Worm (Caenorhabditis elegans): ENCODE measurements around the gene T01C1.4.

Gene T01C1.4

DNA sequence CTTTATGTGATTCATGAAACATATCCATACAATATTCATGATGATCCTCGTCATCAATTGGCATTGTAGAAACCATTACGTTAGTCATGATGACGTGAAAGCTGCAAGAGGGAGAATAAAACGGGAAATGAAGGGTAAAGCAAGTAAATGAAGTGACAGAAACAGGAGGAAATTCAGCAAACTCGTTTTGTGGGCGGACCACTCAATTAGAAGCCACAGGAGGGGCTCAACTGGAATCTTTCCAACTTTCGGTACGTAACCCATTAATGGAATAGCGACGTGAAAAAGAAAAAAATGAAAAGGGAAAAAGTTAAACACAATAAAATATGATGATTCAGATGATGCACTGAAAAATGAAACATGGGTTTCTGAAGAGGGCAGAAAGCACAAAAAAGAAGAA is at the start of gene T01C1.4:
T01C1.4 (minus strand) TSS at position 101 of the 400 bp plus-strand sequence.
- no peak for TF ChIP-seq him-1 (tag; optimal IDR thresholded peaks at IDR 0.05)

DNA sequence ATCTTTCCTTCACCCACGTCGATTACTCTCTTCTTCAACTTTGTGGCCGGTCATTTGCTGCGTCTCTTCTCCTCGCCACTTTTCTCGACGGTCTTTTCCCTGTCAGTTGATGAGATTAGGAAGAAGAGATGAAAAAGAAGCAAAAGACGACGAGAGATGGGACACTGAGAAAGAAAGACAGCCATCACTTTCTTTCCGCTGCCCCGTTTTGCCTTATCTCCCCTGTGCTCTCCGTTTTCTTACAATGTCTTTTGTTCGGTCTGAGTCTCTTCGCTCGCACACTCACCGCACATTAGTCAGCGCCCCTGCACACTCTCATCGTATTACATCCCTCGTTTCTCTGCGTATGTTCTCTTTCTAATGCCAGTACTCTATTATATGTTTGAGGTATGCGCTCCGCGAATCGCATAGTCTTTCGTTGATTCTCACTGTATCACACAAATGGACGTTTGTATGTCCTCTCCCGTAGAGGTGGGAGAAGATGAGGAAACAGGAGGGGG is 49.3 kb upstream of the T01C1.4 start:
- TF ChIP-seq W03F9.2 (tag; optimal IDR thresholded peaks at IDR 0.05) (peak; percentile 20), him-1 (tag; optimal IDR thresholded peaks at IDR 0.05) (peak; percentile 86), dao-5 (tag; optimal IDR thresholded peaks at IDR 0.05) (peak; percentile 85)

DNA sequence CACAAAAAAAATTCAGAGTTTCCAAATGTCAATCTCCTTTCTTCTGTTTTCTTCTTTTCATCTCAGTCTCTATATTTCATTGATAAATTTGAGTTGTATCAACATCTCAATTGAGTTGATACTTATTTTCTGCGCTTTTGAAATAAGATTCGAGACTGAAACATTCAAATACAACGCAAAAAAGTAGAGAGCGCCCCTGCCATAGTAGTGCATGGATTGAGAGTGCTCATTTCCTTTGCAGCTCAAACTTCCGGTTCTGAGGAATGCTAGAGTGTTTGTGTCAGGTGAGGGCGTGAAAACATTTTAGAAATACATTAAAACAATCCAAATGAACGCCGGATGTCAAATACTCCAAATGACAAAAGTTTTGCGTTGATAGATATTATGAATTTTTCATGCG is 46.5 kb upstream of the T01C1.4 start:
- TF ChIP-seq W03F9.2 (tag; optimal IDR thresholded peaks at IDR 0.05), result no peak
- TF ChIP-seq him-1 (tag; optimal IDR thresholded peaks at IDR 0.05), result no peak
- TF ChIP-seq dao-5 (tag; optimal IDR thresholded peaks at IDR 0.05), result no peak

DNA sequence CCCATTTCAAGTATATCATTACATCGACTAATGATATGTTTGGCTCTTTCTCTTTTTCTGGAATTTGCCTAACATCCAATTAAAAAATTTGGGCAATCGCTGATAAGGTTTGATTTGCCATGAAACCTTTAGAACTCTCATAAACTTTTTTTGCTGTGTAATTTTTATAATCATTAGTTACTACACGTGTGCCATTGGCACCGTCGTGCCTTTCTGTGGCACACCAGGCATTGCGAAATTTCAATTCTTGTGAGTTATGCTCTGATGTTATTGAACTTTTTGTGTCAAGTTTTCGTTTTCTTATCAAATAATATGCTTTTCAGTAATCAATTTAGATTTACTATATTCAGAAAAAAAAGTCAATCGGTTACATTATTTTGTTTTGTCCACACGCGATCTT is 44.0 kb upstream of the T01C1.4 start:
- TF ChIP-seq W03F9.2 (tag; optimal IDR thresholded peaks at IDR 0.05) (no peak), dao-5 (tag; optimal IDR thresholded peaks at IDR 0.05) (no peak), him-1 (tag; optimal IDR thresholded peaks at IDR 0.05) (no peak)

DNA sequence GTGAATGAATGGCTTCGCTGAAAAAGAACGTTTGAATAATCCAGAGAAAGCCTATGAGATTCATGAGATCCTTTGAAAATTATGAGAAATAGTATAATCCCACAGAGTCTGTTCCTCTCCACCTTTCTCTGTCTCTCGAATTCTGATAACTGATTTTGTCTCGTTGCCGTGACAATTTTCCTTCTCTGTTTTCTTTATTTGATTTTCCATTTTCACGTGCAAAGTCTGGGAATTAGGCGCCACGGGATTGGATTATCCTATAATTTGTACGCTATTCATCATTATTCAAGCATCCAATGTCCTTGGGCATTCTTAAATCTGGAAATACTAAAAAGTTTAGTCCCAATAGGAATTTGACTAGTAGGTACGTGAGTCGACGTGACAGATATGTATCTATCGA is 41.5 kb upstream of the T01C1.4 start:
- TF ChIP-seq W03F9.2 (tag; optimal IDR thresholded peaks at IDR 0.05) (no peak), dao-5 (tag; optimal IDR thresholded peaks at IDR 0.05) (no peak), him-1 (tag; optimal IDR thresholded peaks at IDR 0.05) (no peak)

DNA sequence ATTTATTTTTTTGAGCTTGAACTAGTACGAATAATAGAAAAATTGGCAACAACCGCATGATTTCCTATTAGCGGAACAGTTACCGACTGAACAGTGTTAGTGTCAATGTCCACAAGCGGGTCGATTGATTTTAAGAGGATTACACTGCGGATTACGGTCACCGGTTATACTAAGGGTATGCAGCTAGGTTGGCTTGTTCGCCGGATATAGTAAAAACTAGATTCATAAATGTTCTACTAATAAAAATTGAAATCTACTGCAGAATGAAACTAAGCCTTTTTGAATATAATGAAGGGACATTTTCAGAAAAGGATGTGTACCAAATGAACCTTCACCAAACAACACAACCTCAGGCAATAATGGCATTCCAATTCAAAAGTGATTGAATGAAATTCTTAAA is 40.7 kb upstream of the T01C1.4 start, which contains the start of gene R07A4.4:
R07A4.4 (minus strand) TSS at position 101 of the 400 bp plus-strand sequence.
- TF ChIP-seq him-1 (tag; optimal IDR thresholded peaks at IDR 0.05) (no peak), dao-5 (tag; optimal IDR thresholded peaks at IDR 0.05) (no peak), W03F9.2 (tag; optimal IDR thresholded peaks at IDR 0.05) (no peak)

DNA sequence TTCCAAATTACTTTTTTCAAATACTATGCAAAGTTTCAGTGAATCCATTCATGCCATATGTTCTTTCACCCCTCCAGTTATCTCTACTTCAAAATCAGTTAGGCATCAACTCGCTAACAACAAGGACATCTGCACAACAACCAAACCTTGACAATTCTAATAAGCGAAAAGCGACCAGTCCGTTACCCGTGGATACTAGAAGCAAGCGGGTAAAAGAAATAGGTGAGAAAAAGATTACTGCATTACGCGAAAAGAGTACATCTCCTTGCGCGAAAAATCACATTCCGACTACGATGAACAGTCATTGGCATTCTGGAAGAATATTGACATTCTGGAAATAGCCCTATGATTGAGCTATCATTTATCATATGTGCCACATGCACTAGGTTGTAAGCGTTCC is 39.3 kb upstream of the T01C1.4 start:
- no peak for TF ChIP-seq W03F9.2 (tag; optimal IDR thresholded peaks at IDR 0.05)
- TF ChIP-seq him-1 (tag; optimal IDR thresholded peaks at IDR 0.05), result no peak
- no peak for TF ChIP-seq dao-5 (tag; optimal IDR thresholded peaks at IDR 0.05)

DNA sequence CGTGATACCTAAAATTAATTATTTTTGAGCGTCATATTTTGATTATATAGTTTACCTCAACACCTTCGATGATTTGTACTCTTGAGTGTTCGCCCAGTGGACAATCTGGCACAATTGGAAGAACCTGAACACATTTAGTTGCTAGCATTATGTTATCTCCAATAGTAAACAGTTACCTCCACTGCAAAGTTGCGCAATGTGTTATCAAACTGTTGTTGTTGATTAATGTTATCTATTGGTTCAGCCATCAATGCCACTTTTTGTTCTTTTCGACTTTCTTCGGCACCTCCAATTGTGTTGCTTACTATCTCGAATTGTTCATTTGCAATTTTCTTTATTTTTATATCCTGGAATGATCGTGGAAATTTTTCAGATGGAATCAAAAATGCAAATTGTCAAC is 37.6 kb upstream of the T01C1.4 start:
- TF ChIP-seq him-1 (tag; optimal IDR thresholded peaks at IDR 0.05) (no peak), dao-5 (tag; optimal IDR thresholded peaks at IDR 0.05) (no peak), W03F9.2 (tag; optimal IDR thresholded peaks at IDR 0.05) (no peak)

DNA sequence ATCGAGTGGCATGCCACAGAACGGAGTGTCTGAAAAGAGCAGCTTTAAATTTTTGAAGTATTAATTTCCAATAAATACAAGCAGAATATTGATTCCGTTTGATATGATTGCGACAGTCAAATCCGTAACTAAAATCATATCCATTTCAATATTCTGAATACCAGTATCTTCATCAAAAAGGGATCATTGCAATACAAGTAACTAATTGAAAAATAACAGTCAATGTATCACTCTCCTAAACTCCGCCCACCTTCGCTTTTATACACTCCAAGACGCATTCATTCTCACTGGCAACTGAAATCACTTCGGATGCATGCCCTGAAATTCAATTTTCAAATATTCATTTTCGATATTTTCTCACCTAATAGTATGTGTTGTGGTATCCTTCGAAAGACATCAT is 36.5 kb upstream of the T01C1.4 start, which contains the start of gene R07A4.3:
R07A4.3 (plus strand) TSS at position 301 of the 400 bp plus-strand sequence.
- TF ChIP-seq W03F9.2 (tag; optimal IDR thresholded peaks at IDR 0.05) (no peak), him-1 (tag; optimal IDR thresholded peaks at IDR 0.05) (no peak), dao-5 (tag; optimal IDR thresholded peaks at IDR 0.05) (no peak)

DNA sequence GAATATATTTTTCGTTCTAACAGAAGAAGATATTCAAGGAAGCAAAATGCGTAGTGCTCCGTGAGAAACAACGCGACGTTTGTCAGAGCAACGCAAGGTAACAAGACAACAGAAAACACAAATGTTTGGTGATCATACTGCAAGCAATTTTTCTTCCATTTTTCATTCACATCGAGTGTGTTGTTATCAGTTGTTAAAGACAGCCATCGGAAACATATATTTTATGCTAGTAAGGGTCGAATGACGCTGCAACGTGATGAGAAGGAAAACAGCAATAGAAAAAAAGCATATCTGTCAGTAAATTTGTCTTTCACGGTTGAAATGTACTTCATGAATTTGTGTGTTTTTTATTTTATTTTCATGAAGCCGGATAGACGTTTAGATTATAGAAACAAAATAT is 31.2 kb upstream of the T01C1.4 start:
- no peak for TF ChIP-seq him-1 (tag; optimal IDR thresholded peaks at IDR 0.05)
- TF ChIP-seq W03F9.2 (tag; optimal IDR thresholded peaks at IDR 0.05), result no peak
- TF ChIP-seq dao-5 (tag; optimal IDR thresholded peaks at IDR 0.05), result no peak

DNA sequence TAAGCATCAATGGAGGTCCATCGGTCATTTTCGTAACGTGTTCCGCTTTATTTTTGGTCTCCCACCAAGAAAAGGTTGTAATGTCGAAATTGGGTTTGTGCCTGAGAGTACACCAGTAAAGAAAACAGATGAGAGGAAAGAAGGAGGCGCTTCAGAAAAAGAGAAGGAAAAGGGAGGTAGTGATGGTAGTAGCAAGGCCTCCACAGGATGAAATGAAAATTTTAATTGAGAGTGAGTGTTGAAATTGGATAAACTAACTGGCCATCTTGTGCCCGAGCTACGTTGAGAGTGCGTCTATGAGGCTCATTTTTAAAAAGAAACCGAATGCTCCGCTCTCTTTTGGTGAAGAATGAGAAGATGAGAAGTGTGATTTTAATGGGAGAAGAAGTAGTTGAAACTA is 29.5 kb upstream of the T01C1.4 start, which contains the start of gene R07A4.2:
R07A4.2 (minus strand) TSS at position 101 of the 400 bp plus-strand sequence.
- no peak for TF ChIP-seq W03F9.2 (tag; optimal IDR thresholded peaks at IDR 0.05)
- TF ChIP-seq dao-5 (tag; optimal IDR thresholded peaks at IDR 0.05), result no peak
- no peak for TF ChIP-seq him-1 (tag; optimal IDR thresholded peaks at IDR 0.05)

DNA sequence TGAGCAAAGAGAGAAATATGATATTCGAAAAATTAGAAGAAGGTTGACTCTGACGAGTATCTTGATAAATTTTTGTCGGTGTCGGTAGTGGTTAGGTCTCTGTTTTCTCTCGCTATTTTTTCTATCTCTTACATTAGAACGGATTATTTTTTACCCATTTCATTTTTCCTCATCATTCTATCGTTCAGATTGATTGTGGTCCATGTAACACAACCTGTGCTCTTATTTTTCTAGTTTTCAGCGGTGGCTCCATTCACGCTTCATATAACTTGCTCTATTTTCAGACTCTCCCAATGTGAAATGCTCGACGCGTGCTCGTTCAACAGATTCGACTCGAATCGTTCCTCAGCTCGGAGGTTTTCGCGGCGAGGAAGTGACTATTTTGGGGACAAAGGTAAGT is 17.1 kb upstream of the T01C1.4 start, which contains the start of gene egl-36:
egl-36 (plus strand) TSS at position 301 of the 400 bp plus-strand sequence.
- no peak for TF ChIP-seq dao-5 (tag; optimal IDR thresholded peaks at IDR 0.05)
- TF ChIP-seq W03F9.2 (tag; optimal IDR thresholded peaks at IDR 0.05), result no peak
- TF ChIP-seq him-1 (tag; optimal IDR thresholded peaks at IDR 0.05), result no peak

DNA sequence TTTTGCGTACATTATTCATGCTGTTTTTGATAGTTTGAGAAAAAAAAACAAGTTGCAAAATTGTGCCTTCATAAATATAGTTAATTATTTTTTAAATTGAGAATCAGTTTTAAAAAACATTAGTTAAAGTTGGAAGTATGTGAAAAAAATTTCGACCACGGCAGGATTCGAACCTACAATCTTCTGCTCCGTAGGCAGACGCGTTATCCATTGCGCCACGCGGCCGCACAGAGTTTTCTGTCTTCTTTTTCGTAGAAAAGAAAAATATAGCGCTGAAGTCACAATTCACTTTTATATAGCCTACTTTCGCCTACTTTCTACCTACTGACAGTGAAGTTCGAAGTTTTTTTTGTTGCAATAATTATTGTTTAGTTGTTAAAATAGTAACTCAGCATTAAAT is 14.9 kb upstream of the T01C1.4 start:
- TF ChIP-seq him-1 (tag; optimal IDR thresholded peaks at IDR 0.05) (no peak), W03F9.2 (tag; optimal IDR thresholded peaks at IDR 0.05) (peak; percentile 13)

DNA sequence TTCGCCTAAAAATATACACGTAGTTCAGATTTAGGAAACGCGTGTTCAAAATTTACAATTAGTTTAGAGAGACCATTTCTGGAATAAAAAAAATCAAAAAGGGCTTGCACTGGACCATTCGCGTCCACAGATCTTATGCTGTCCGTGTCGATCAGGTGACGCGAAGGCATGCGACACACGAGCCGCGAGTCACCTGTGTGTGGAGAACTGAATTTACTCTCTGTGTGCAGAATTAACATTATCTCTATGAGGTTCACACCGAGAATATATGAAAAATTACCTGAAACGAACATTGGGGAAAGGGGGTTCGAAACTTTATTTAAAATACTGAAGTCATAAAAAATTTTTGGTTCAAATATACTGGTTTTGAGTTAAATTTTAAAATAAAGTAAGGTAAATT is 10.8 kb upstream of the T01C1.4 start:
- TF ChIP-seq him-1 (tag; optimal IDR thresholded peaks at IDR 0.05), result no peak
- no peak for TF ChIP-seq W03F9.2 (tag; optimal IDR thresholded peaks at IDR 0.05)
- TF ChIP-seq dao-5 (tag; optimal IDR thresholded peaks at IDR 0.05), result no peak

DNA sequence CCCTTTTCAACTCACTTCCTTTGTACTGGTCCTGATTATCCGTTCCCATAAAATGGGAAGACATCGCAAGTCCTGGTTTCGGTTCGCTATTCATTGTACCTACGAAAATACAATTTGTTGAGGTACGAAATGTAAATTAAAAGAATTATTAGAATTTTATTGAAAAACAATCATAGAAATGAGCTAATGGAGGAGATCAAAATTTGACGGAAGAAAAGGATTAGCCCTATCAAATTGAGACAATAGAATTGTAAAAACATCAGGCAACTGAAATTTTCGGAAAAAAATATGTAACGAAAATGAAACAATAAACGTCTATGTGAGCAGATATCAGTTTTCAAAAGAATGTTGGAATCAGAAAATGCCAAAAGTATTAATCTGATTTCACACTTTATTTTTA is 5.0 kb upstream of the T01C1.4 start, which contains the start of gene mbr-1:
mbr-1 (minus strand) TSS at position 101 of the 400 bp plus-strand sequence.
- TF ChIP-seq W03F9.2 (tag; optimal IDR thresholded peaks at IDR 0.05) (no peak), him-1 (tag; optimal IDR thresholded peaks at IDR 0.05) (no peak), dao-5 (tag; optimal IDR thresholded peaks at IDR 0.05) (no peak)
